Worm (Caenorhabditis elegans): Measurements from ENCODE around the gene pdi-1.

ce11 chrIII:3675480-3675879 is 25.8 kb downstream of the pdi-1 start:
- TF ChIP-seq nhr-11 (tag; optimal IDR thresholded peaks at IDR 0.05) (no peak), aha-1 (tag) (no peak), fkh-10 (GFP tag; optimal IDR thresholded peaks at IDR 0.05) (no peak), lin-15B (tag; optimal IDR thresholded peaks at IDR 0.05) (no peak), pqm-1 (tag; optimal IDR thresholded peaks at IDR 0.05) (no peak), ama-1 (optimal IDR thresholded peaks at IDR 0.05) (no peak), lin-39 (tag; optimal IDR thresholded peaks at IDR 0.05) (no peak), dpl-1 (GFP tag; optimal IDR thresholded peaks at IDR 0.05) (no peak)

All from whole organism, L4 larva.